Worm (Caenorhabditis elegans): ENCODE results near the gene T26C5.5.

Gene T26C5.5

ce11 chrII:9266252-9266651 lies 19.7 kb upstream of the T26C5.5 start:
- TF ChIP-seq ets-4 (tag; optimal IDR thresholded peaks at IDR 0.05): no peak
- no peak for TF ChIP-seq nfya-1 (tag; optimal IDR thresholded peaks at IDR 0.05)
- TF ChIP-seq dmd-4 (tag; optimal IDR thresholded peaks at IDR 0.05; ENCODE audit: borderline replicate concordance): no peak
- no peak for TF ChIP-seq lin-11 (tag; optimal IDR thresholded peaks at IDR 0.05)
- no peak for TF ChIP-seq K09A11.1 (tag; optimal IDR thresholded peaks at IDR 0.05; ENCODE audit: insufficient read depth)
- TF ChIP-seq sox-2 (GFP tag; IDR thresholded peaks at IDR 0.05): peak; percentile 64
- no peak for TF ChIP-seq ceh-19 (GFP tag; optimal IDR thresholded peaks at IDR 0.05)
- TF ChIP-seq Y22D7AL.16 (tag; optimal IDR thresholded peaks at IDR 0.05): no peak
- TF ChIP-seq fax-1 (tag; optimal IDR thresholded peaks at IDR 0.05): no peak

ce11 chrII:9265705-9266104 lies 19.2 kb upstream of the T26C5.5 start:
- peak; percentile 58 for TF ChIP-seq unc-42 (tag; optimal IDR thresholded peaks at IDR 0.05)
- no peak for TF ChIP-seq ztf-16 (tag; optimal IDR thresholded peaks at IDR 0.05)

ce11 chrII:9264689-9265278 lies 18.2 kb upstream of the T26C5.5 start:
- TF ChIP-seq ceh-6 (GFP tag; optimal IDR thresholded peaks at IDR 0.05) (no peak), ama-1 (optimal IDR thresholded peaks at IDR 0.05) (no peak), ceh-18 (tag; optimal IDR thresholded peaks at IDR 0.05) (peak; percentile 32), rnt-1 (tag; optimal IDR thresholded peaks at IDR 0.05) (peak; percentile 61), fkh-6 (tag; optimal IDR thresholded peaks at IDR 0.05) (no peak), unc-55 (GFP tag; optimal IDR thresholded peaks at IDR 0.05) (peak; percentile 93), ceh-14 (tag; optimal IDR thresholded peaks at IDR 0.05) (peak; percentile 14), nfya-1 (tag; optimal IDR thresholded peaks at IDR 0.05) (peak; percentile 20), ceh-30 (tag; optimal IDR thresholded peaks at IDR 0.05) (no peak), ceh-9 (tag; optimal IDR thresholded peaks at IDR 0.05) (no peak), sox-2 (GFP tag; IDR thresholded peaks at IDR 0.05) (no peak), hlh-8 (tag; optimal IDR thresholded peaks at IDR 0.05) (peak; percentile 87), mec-3 (tag; optimal IDR thresholded peaks at IDR 0.05; ENCODE audit: borderline replicate concordance) (no peak), ref-2 (tag; optimal IDR thresholded peaks at IDR 0.05) (no peak), ceh-31 (tag; optimal IDR thresholded peaks at IDR 0.05) (peak; percentile 33), ztf-16 (tag; optimal IDR thresholded peaks at IDR 0.05) (no peak), K09A11.1 (tag; optimal IDR thresholded peaks at IDR 0.05; ENCODE audit: insufficient read depth) (no peak)

- TF ChIP-seq pros-1 (tag; optimal IDR thresholded peaks at IDR 0.05) (no peak), hlh-30 (tag; optimal IDR thresholded peaks at IDR 0.05; ENCODE audit: insufficient read depth) (peak; percentile 34)
Measured at ce11 chrII:9263784-9264183, 17.2 kb upstream of the T26C5.5 start.

DNA sequence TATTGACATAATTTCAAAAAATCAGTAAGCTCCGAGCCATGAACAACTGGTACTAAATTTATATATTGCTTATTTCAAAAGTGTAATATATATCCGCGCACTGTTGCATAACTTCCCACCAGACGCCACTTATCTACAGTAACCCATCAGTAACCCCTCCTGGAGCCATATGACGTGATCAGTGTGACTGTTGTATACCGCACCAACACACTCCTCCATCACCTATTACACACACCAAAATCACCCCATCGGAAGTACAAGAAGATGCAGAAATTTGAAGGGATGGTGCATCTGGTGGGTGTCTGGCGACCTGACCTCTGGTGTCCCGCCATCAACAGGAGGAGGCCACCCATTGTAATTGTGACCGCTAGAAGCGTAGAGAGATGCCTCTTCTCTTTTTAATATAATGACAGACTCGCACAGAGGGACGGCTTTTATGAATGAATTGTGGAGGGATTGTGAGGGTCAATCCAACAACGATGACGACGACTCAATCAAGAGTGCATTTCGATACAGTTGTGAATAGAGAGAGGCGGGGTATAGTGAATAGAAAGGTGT lies 16.4 kb upstream of the T26C5.5 start:
- TF ChIP-seq ceh-34 (tag; optimal IDR thresholded peaks at IDR 0.05) (no peak), tbx-2 (tag; optimal IDR thresholded peaks at IDR 0.05) (peak; percentile 18), fkh-6 (tag; optimal IDR thresholded peaks at IDR 0.05) (no peak), unc-55 (GFP tag; optimal IDR thresholded peaks at IDR 0.05) (peak; percentile 46), ceh-31 (tag; optimal IDR thresholded peaks at IDR 0.05) (peak; percentile 40), ceh-14 (tag; optimal IDR thresholded peaks at IDR 0.05) (no peak), ref-2 (tag; optimal IDR thresholded peaks at IDR 0.05) (peak; percentile 75), ceh-2 (tag; optimal IDR thresholded peaks at IDR 0.05) (peak; percentile 12), T23F11.4 (GFP tag; optimal IDR thresholded peaks at IDR 0.05) (no peak), sox-2 (GFP tag; IDR thresholded peaks at IDR 0.05) (peak; percentile 49), nfya-1 (tag; optimal IDR thresholded peaks at IDR 0.05) (peak; percentile 25), hlh-8 (tag; optimal IDR thresholded peaks at IDR 0.05) (peak; percentile 11), unc-86 (tag; optimal IDR thresholded peaks at IDR 0.05) (no peak)
